Fruit fly (Drosophila melanogaster) whole organism, embryonic: ENCODE measurements around the gene CG34056.
A peak's percentile ranks its signal among the peaks of the same experiment; 100 is the strongest.

Experiments used
- Blimp-1 ChIP-seq: fragments of 200-800 bp; sonication (Bioruptor generic); optimal IDR thresholded peaks from 3 replicates; lab custom pipeline; 2018; ENCODE audit warnings: missing biosample characterization, missing genetic modification characterization, mild to moderate bottlenecking, moderate library complexity, missing genetic modification reagents
- CG10654 ChIP-seq: fragments of 200-800 bp; sonication (Bioruptor generic); optimal IDR thresholded peaks from 2 replicates; lab custom pipeline; 2016; ENCODE audit warnings: missing biosample characterization, missing genetic modification characterization
- CG10959 ChIP-seq: fragments of 200-800 bp; sonication (Bioruptor generic); IDR thresholded peaks from 2 replicates; pipeline ENCODE4 v1.3.6; 2022; ENCODE audit warnings: missing biosample characterization, missing genetic modification characterization
- CG13424 ChIP-seq: fragments of 200-800 bp; sonication (Bioruptor generic); optimal IDR thresholded peaks from 2 replicates; lab custom pipeline; 2019; ENCODE audit warnings: missing biosample characterization, mild to moderate bottlenecking, missing genetic modification characterization, moderate library complexity
- CG13624 ChIP-seq: fragments of 200-800 bp; sonication (Bioruptor generic); optimal IDR thresholded peaks from 2 replicates; lab custom pipeline; 2016; ENCODE audit warnings: missing biosample characterization, missing genetic modification characterization
- CG14965 ChIP-seq: fragments of 200-800 bp; sonication (Bioruptor generic); optimal IDR thresholded peaks from 2 replicates; lab custom pipeline; 2016; ENCODE audit warnings: missing biosample characterization, missing genetic modification characterization, borderline replicate concordance
- CG1602 ChIP-seq: fragments of 200-800 bp; sonication (Bioruptor generic); optimal IDR thresholded peaks from 3 replicates; lab custom pipeline; 2016; ENCODE audit warnings: missing biosample characterization, missing genetic modification characterization
- CG16815 ChIP-seq: fragments of 200-800 bp; sonication (Bioruptor generic); optimal IDR thresholded peaks from 3 replicates; lab custom pipeline; 2017; ENCODE audit warnings: missing biosample characterization, mild to moderate bottlenecking, missing genetic modification characterization
- CG16863 ChIP-seq: fragments of 200-800 bp; sonication (Bioruptor generic); optimal IDR thresholded peaks from 3 replicates; lab custom pipeline; 2016; ENCODE audit warnings: missing biosample characterization, missing genetic modification characterization
- CG2202 ChIP-seq: fragments of 200-800 bp; sonication (Bioruptor generic); optimal IDR thresholded peaks from 2 replicates; lab custom pipeline; 2018; ENCODE audit warnings: missing biosample characterization, mild to moderate bottlenecking, missing genetic modification characterization
- CG33213 ChIP-seq: fragments of 200-800 bp; sonication (Bioruptor generic); optimal IDR thresholded peaks from 3 replicates; lab custom pipeline; 2016; ENCODE audit warnings: missing biosample characterization, missing genetic modification characterization
- CG33557 ChIP-seq: fragments of 200-800 bp; sonication (Bioruptor generic); optimal IDR thresholded peaks from 2 replicates; lab custom pipeline; 2019; ENCODE audit warnings: missing biosample characterization, mild to moderate bottlenecking, missing genetic modification characterization, moderate library complexity
- CG4854 ChIP-seq: fragments of 200-800 bp; sonication (Bioruptor generic); optimal IDR thresholded peaks from 2 replicates; lab custom pipeline; 2016; ENCODE audit warnings: missing biosample characterization, missing genetic modification characterization, inconsistent platforms
- CG5180 ChIP-seq: fragments of 200-800 bp; sonication (Bioruptor generic); optimal IDR thresholded peaks from 3 replicates; lab custom pipeline; 2017; ENCODE audit warnings: missing biosample characterization, missing genetic modification characterization, mild to moderate bottlenecking, moderate library complexity, missing genetic modification reagents
- CG7839 ChIP-seq: fragments of 200-800 bp; sonication (Bioruptor generic); optimal IDR thresholded peaks from 3 replicates; lab custom pipeline; 2018; ENCODE audit warnings: missing biosample characterization, mild to moderate bottlenecking, missing genetic modification characterization, moderate library complexity
- CG8388 ChIP-seq: fragments of 200-800 bp; sonication (Bioruptor generic); optimal IDR thresholded peaks from 2 replicates; lab custom pipeline; 2019; ENCODE audit warnings: missing biosample characterization, mild to moderate bottlenecking, missing genetic modification characterization, moderate library complexity
- D19A ChIP-seq: fragments of 200-800 bp; optimal IDR thresholded peaks from 3 replicates; lab custom pipeline; 2019; ENCODE audit warnings: missing biosample characterization, mild to moderate bottlenecking, missing genetic modification characterization, moderate library complexity
- Gug ChIP-seq: fragments of 200-800 bp; sonication (Bioruptor generic); IDR thresholded peaks from 4 replicates; pipeline ENCODE4 v1.3.6; 2022; ENCODE audit warnings: missing biosample characterization, missing genetic modification characterization
- Hmx ChIP-seq: fragments of 200-800 bp; sonication (Bioruptor generic); optimal IDR thresholded peaks from 2 replicates; lab custom pipeline; 2016; ENCODE audit warnings: missing biosample characterization, missing genetic modification characterization
- Hr3 ChIP-seq: fragments of 200-800 bp; sonication (Bioruptor generic); optimal IDR thresholded peaks from 3 replicates; lab custom pipeline; 2016; ENCODE audit warnings: missing biosample characterization, missing genetic modification characterization
- Hr51 ChIP-seq, 2 experiments: fragments of 200-800 bp; sonication (Bioruptor generic); optimal IDR thresholded peaks; 2 replicates in 1 of 2; 3 replicates in 1 of 2; lab custom pipeline; 2016 to 2018; ENCODE audit warnings: missing biosample characterization in 2 of 2, missing genetic modification characterization in 2 of 2, mild to moderate bottlenecking in 1 of 2, moderate library complexity in 1 of 2
- Nf-YB ChIP-seq: fragments of 200-800 bp; sonication (Bioruptor generic); optimal IDR thresholded peaks from 3 replicates; lab custom pipeline; 2019; ENCODE audit warnings: missing biosample characterization, mild to moderate bottlenecking, missing genetic modification characterization, moderate library complexity
- Nf-YC ChIP-seq: fragments of 200-800 bp; optimal IDR thresholded peaks from 3 replicates; lab custom pipeline; 2019; ENCODE audit warnings: missing biosample characterization, mild to moderate bottlenecking, missing genetic modification characterization, moderate library complexity
- Opbp ChIP-seq: fragments of 200-800 bp; sonication (Bioruptor generic); IDR thresholded peaks from 3 replicates; pipeline ENCODE4 v1.3.6; 2022; ENCODE audit warnings: missing biosample characterization, missing genetic modification characterization; ENCODE audit not compliant: partially characterized antibody
- Spps ChIP-seq: fragments of 200-800 bp; sonication (Bioruptor generic); optimal IDR thresholded peaks from 2 replicates; lab custom pipeline; 2018; ENCODE audit warnings: missing biosample characterization, mild to moderate bottlenecking, missing genetic modification characterization
- TFAM ChIP-seq: fragments of 200-800 bp; sonication (Bioruptor generic); optimal IDR thresholded peaks from 2 replicates; lab custom pipeline; 2017; ENCODE audit warnings: missing biosample characterization, missing genetic modification characterization, inconsistent platforms
- Vsx1 ChIP-seq: fragments of 200-800 bp; sonication (Bioruptor generic); optimal IDR thresholded peaks from 2 replicates; lab custom pipeline; 2017; ENCODE audit warnings: missing biosample characterization, mild to moderate bottlenecking, missing genetic modification characterization, missing genetic modification reagents
- Xrp1 ChIP-seq: fragments of 200-800 bp; sonication (Bioruptor generic); IDR thresholded peaks from 2 replicates; pipeline ENCODE4 v1.3.6; 2022; ENCODE audit warnings: missing biosample characterization, missing genetic modification characterization
- ara ChIP-seq: fragments of 200-800 bp; sonication (Bioruptor generic); IDR thresholded peaks from 2 replicates; pipeline ENCODE4 v1.3.6; 2022; ENCODE audit warnings: missing biosample characterization, missing genetic modification characterization
- ci ChIP-seq: fragments of 200-800 bp; sonication (Bioruptor generic); IDR thresholded peaks from 3 replicates; pipeline ENCODE4 v1.3.6; 2022; ENCODE audit warnings: missing biosample characterization, missing genetic modification characterization
- croc ChIP-seq: fragments of 200-800 bp; sonication (Bioruptor generic); conservative IDR thresholded peaks from 3 replicates; pipeline ENCODE4 v1.3.6; 2022; ENCODE audit warnings: missing biosample characterization, missing genetic modification characterization
- ewg ChIP-seq: fragments of 200-800 bp; sonication (Bioruptor generic); optimal IDR thresholded peaks from 3 replicates; lab custom pipeline; 2017; ENCODE audit warnings: mild to moderate bottlenecking, missing biosample characterization, missing genetic modification reagents, missing genetic modification characterization
- gem ChIP-seq: fragments of 200-800 bp; sonication (Bioruptor generic); optimal IDR thresholded peaks from 2 replicates; lab custom pipeline; 2019; ENCODE audit warnings: missing biosample characterization, mild to moderate bottlenecking, missing genetic modification characterization, moderate library complexity
- grau ChIP-seq: fragments of 200-800 bp; optimal IDR thresholded peaks from 3 replicates; lab custom pipeline; 2019; ENCODE audit warnings: missing biosample characterization, mild to moderate bottlenecking, missing genetic modification characterization, moderate library complexity
- maf-S ChIP-seq: fragments of 200-800 bp; sonication (Bioruptor generic); optimal IDR thresholded peaks from 2 replicates; lab custom pipeline; 2016; ENCODE audit warnings: missing biosample characterization, missing genetic modification characterization
- nmo ChIP-seq: fragments of 200-800 bp; sonication (Bioruptor generic); optimal IDR thresholded peaks from 2 replicates; lab custom pipeline; 2018; ENCODE audit warnings: missing biosample characterization, mild to moderate bottlenecking, missing genetic modification characterization, moderate library complexity
- p53 ChIP-seq: fragments of 200-800 bp; sonication (Bioruptor generic); optimal IDR thresholded peaks from 2 replicates; lab custom pipeline; 2016; ENCODE audit warnings: missing biosample characterization, missing genetic modification characterization
- peb ChIP-seq: fragments of 200-800 bp; sonication (Bioruptor generic); IDR thresholded peaks from 2 replicates; pipeline ENCODE4 v1.3.6; 2022; ENCODE audit warnings: missing biosample characterization, missing genetic modification characterization
- prd ChIP-seq, 3 experiments: fragments of >200 bp in 2 of 3; fragments of 200-800 bp in 1 of 3; sonication (Bioruptor generic) in 1 of 3; optimal IDR thresholded peaks in 2 of 3; IDR thresholded peaks in 1 of 3; 2 replicates in 2 of 3; 3 replicates in 1 of 3; pipeline versions ENCODE4 v1.3.6 to Lab custom; 2017 to 2022; ENCODE audit warnings: missing biosample characterization in 1 of 3, missing genetic modification characterization in 1 of 3
- pros ChIP-seq: fragments of 200-800 bp; sonication (Bioruptor generic); optimal IDR thresholded peaks from 3 replicates; lab custom pipeline; 2019; ENCODE audit warnings: missing biosample characterization, mild to moderate bottlenecking, missing genetic modification characterization, moderate library complexity
- psq ChIP-seq: fragments of 200-800 bp; sonication (Bioruptor generic); optimal IDR thresholded peaks from 2 replicates; lab custom pipeline; 2017; ENCODE audit warnings: missing biosample characterization, missing genetic modification characterization
- slp2 ChIP-seq: fragments of 200-800 bp; sonication (Bioruptor generic); optimal IDR thresholded peaks from 2 replicates; lab custom pipeline; 2016; ENCODE audit warnings: missing biosample characterization, missing genetic modification characterization
- trem ChIP-seq: fragments of 200-800 bp; optimal IDR thresholded peaks from 3 replicates; lab custom pipeline; 2019; ENCODE audit warnings: missing biosample characterization, mild to moderate bottlenecking, missing genetic modification characterization, moderate library complexity
- unc-4 ChIP-seq: fragments of 200-800 bp; sonication (Bioruptor generic); IDR thresholded peaks from 2 replicates; pipeline ENCODE4 v1.3.6; 2022; ENCODE audit warnings: missing biosample characterization, missing genetic modification characterization; ENCODE audit not compliant: partially characterized antibody
- unpg ChIP-seq: fragments of 200-800 bp; sonication (Bioruptor generic); optimal IDR thresholded peaks from 3 replicates; lab custom pipeline; 2018; ENCODE audit warnings: missing biosample characterization, mild to moderate bottlenecking, missing genetic modification characterization, moderate library complexity
- wor ChIP-seq: fragments of 200-800 bp; sonication (Bioruptor generic); IDR thresholded peaks from 2 replicates; pipeline ENCODE4 v1.3.6; 2022; ENCODE audit warnings: missing biosample characterization, missing genetic modification characterization
- zfh1 ChIP-seq: fragments of 200-800 bp; sonication (Bioruptor generic); IDR thresholded peaks from 3 replicates; pipeline ENCODE4 v1.3.6; 2022; ENCODE audit warnings: missing biosample characterization, missing genetic modification characterization
- zfh2 ChIP-seq: fragments of 200-800 bp; sonication (Bioruptor generic); optimal IDR thresholded peaks from 2 replicates; lab custom pipeline; 2016; ENCODE audit warnings: missing biosample characterization, missing genetic modification characterization

CG34056 gene

DNA sequence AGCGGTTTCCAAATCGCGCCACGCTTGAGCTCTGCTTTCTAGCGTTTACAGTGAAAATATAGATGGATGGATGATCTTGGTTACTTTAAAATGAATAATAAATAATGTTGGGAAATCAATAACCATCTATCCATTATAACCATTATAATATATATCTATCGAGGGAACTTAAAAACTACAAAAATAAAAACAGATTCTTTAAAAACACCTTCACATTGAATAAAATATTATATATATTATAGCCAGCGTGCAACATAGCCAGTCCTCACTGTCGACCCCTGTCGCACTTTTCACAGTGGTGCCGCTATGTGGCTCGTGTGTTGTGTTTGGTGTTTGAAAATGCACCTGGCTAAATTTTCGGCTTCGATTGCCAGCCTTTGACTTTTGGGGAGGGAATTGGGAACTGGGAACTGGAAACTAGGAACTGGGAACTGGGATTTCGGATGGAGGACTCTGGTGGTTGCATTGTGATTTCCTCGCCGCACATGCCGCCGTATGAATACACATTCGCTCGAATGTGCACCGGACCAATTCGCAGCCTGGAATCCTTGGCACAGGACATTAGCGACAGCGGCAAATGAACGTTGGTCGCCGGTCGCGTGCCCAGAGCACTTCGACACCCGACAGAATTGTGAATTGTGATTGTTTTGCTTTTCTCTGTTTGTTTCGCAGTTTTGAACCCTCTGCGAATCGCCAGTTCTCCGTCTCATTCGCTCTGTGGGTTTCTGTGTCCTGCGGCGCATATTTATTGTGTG is 9.4 kb downstream of the CG34056 start (continued):
- TF ChIP-seq trem (tag; lab: Kevin White, UChicago) (peak; percentile 42), peb (GFP tag; lab: Robert Waterston, UW) (peak; percentile 14; the same call in 1 of the 2 replicates), prd (optimal IDR thresholded peaks at IDR 0.05; lab: Kevin White, UChicago) (no peak), prd (GFP tag; IDR thresholded peaks at IDR 0.05; lab: Robert Waterston, UW) (peak; percentile 76; the same call in 2 of the 3 replicates), Xrp1 (GFP tag; lab: Robert Waterston, UW) (peak; percentile 79), unc-4 (no peak), Blimp-1 (peak; percentile 59), Gug (GFP tag; lab: Robert Waterston, UW) (no peak), ewg (GFP tag; lab: Kevin White, UChicago) (peak; percentile 20), Spps (tag; lab: Kevin White, UChicago) (peak; percentile 22), ara (GFP tag; lab: Robert Waterston, UW) (peak; percentile 51; the same call in 1 of the 2 replicates), psq (GFP tag; lab: Kevin White, UChicago) (no peak), Hr3 (GFP tag; lab: Kevin White, UChicago) (peak; percentile 1), D19A (tag; lab: Kevin White, UChicago) (peak; percentile 36), grau (peak; percentile 99), Nf-YC (tag; lab: Kevin White, UChicago) (no peak), CG33213 (no peak), unpg (GFP tag; lab: Kevin White, UChicago) (peak; percentile 50), Opbp (GFP tag; lab: Robert Waterston, UW) (no peak), CG1602 (peak; percentile 36), pros (peak; percentile 63), CG16815 (GFP tag; lab: Kevin White, UChicago) (peak; percentile 57), CG33557 (GFP tag; lab: Kevin White, UChicago) (peak; percentile 44), gem (tag; lab: Kevin White, UChicago) (peak; percentile 70), ci (GFP tag; lab: Robert Waterston, UW) (peak; percentile 51; the same call in 1 of the 3 replicates), Hmx (GFP tag; lab: Kevin White, UChicago) (no peak), CG14965 (GFP tag; lab: Kevin White, UChicago) (no peak), Hr51 (GFP tag; optimal IDR thresholded peaks at IDR 0.05; lab: Kevin White, UChicago) (peak in 1 of 2 experiments; percentile 52), CG5180 (GFP tag; lab: Kevin White, UChicago) (no peak), CG10654 (GFP tag; lab: Kevin White, UChicago) (no peak), maf-S (GFP tag; lab: Kevin White, UChicago) (no peak), Nf-YB (GFP tag; lab: Kevin White, UChicago) (peak; percentile 13), slp2 (GFP tag; lab: Kevin White, UChicago) (no peak), CG10959 (GFP tag; lab: Robert Waterston, UW) (0 out of 2 replicates have a peak, but pooled peaks have one; percentile 36), CG13424 (tag; lab: Kevin White, UChicago) (peak; percentile 38), zfh2 (no peak), CG16863 (GFP tag; lab: Kevin White, UChicago) (no peak), wor (GFP tag; lab: Robert Waterston, UW) (0 out of 2 replicates have a peak, but pooled peaks have one; percentile 27), TFAM (GFP tag; lab: Kevin White, UChicago) (no peak), CG2202 (tag; lab: Kevin White, UChicago) (peak; percentile 40), CG4854 (no peak), CG7839 (tag; lab: Kevin White, UChicago) (peak; percentile 45), p53 (no peak), zfh1 (GFP tag; lab: Robert Waterston, UW) (no peak), CG8388 (GFP tag; lab: Kevin White, UChicago) (peak; percentile 59), nmo (peak; percentile 39), CG13624 (no peak), Vsx1 (GFP tag; lab: Kevin White, UChicago) (no peak), croc (peak; percentile 46)
